Worm (Caenorhabditis elegans) whole organism, young adult: ENCODE data around the gene str-261.

Experiments
- ama-1 ChIP-seq, 3 experiments: fragments of 150-350 bp in 1 of 3; sonication (generic microtip) in 2 of 3; optimal IDR thresholded peaks; 2 replicates each; lab custom pipeline; 2014 to 2018; ENCODE audit warnings: missing biosample characterization in 2 of 3, missing genetic modification characterization in 2 of 3, missing genetic modification reagents in 2 of 3
- cebp-2 ChIP-seq: fragments of 200-800 bp; sonication (Bioruptor generic); IDR thresholded peaks from 2 replicates; pipeline ENCODE4 v1.3.6; 2022; ENCODE audit warnings: missing genetic modification characterization, missing compliant biosample characterization
- gei-17 ChIP-seq: fragments of 200-800 bp; sonication (Bioruptor generic); optimal IDR thresholded peaks from 2 replicates; lab custom pipeline; 2018; ENCODE audit warnings: mild to moderate bottlenecking, missing genetic modification characterization, missing compliant biosample characterization
- him-1 ChIP-seq: sonication (generic microtip); optimal IDR thresholded peaks from 2 replicates; lab custom pipeline; 2016; ENCODE audit warnings: missing genotype, missing genetic modification reagents, missing genetic modification characterization, missing compliant biosample characterization
- xnd-1 ChIP-seq: sonication (generic microtip); optimal IDR thresholded peaks from 2 replicates; lab custom pipeline; 2016; ENCODE audit warnings: missing genotype, missing genetic modification reagents, missing genetic modification characterization, missing compliant biosample characterization

DNA sequence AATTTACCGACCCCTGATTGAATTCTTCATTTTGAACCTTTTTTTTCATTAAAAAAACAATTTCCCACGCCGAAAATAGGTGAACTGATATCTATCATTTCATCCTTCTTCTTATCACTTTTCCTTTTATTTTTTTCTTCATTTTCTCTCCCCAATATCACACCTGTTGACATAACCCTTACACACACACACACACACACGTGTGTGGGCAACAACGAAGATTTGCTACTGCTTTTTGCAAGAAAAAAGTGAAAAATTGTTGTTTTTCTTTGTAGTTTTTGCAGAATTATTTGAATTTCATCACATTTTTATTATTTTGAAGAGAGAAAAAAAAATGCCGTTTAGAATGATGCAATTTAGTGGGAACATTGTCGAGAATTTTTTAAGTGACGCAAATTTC lies 33.7 kb upstream of the str-261 start:
- TF ChIP-seq him-1 (tag; lab: Kevin White, UChicago) (no peak), gei-17 (GFP tag; lab: Kevin White, UChicago) (no peak), ama-1 (optimal IDR thresholded peaks at IDR 0.05; lab: Kevin White, UChicago) (no peak), ama-1 (GFP tag; optimal IDR thresholded peaks at IDR 0.05; lab: Kevin White, UChicago) (no peak), cebp-2 (GFP tag; lab: Robert Waterston, UW) (no peak), xnd-1 (tag; lab: Kevin White, UChicago) (no peak)
